Fruit fly (Drosophila melanogaster) whole organism, embryonic: Measurements from ENCODE around the gene Ppox.

Source experiments
- BtbVII ChIP-seq: fragments of 200-800 bp; sonication (Bioruptor generic); optimal IDR thresholded peaks from 3 replicates; lab custom pipeline; 2017; ENCODE audit warnings: missing biosample characterization, mild to moderate bottlenecking, missing genetic modification characterization
- CG10431 ChIP-seq: fragments of 200-800 bp; sonication (Bioruptor generic); optimal IDR thresholded peaks from 3 replicates; lab custom pipeline; 2018; ENCODE audit warnings: missing biosample characterization, mild to moderate bottlenecking, missing genetic modification characterization
- CG12391 ChIP-seq: fragments of 200-800 bp; sonication (Bioruptor generic); optimal IDR thresholded peaks from 3 replicates; lab custom pipeline; 2018; ENCODE audit warnings: missing biosample characterization, mild to moderate bottlenecking, missing genetic modification characterization, moderate library complexity
- CG13296 ChIP-seq: fragments of 200-800 bp; sonication (Bioruptor generic); optimal IDR thresholded peaks from 3 replicates; lab custom pipeline; 2018; ENCODE audit warnings: missing biosample characterization, mild to moderate bottlenecking, missing genetic modification characterization
- CG15514 ChIP-seq: fragments of 200-800 bp; sonication (Bioruptor generic); optimal IDR thresholded peaks from 3 replicates; lab custom pipeline; 2017; ENCODE audit warnings: missing biosample characterization, missing genetic modification characterization, mild to moderate bottlenecking, moderate library complexity, missing genetic modification reagents
- CG16815 ChIP-seq: fragments of 200-800 bp; sonication (Bioruptor generic); optimal IDR thresholded peaks from 3 replicates; lab custom pipeline; 2017; ENCODE audit warnings: missing biosample characterization, mild to moderate bottlenecking, missing genetic modification characterization
- CG16863 ChIP-seq: fragments of 200-800 bp; sonication (Bioruptor generic); optimal IDR thresholded peaks from 3 replicates; lab custom pipeline; 2016; ENCODE audit warnings: missing biosample characterization, missing genetic modification characterization
- CG18619 ChIP-seq: fragments of 200-800 bp; sonication (Bioruptor generic); optimal IDR thresholded peaks from 3 replicates; lab custom pipeline; 2017; ENCODE audit warnings: missing biosample characterization, mild to moderate bottlenecking, missing genetic modification characterization
- CG2120 ChIP-seq: fragments of 200-800 bp; sonication (Bioruptor generic); optimal IDR thresholded peaks from 3 replicates; lab custom pipeline; 2016; ENCODE audit warnings: missing biosample characterization, missing genetic modification characterization
- CG2129 ChIP-seq: fragments of 200-800 bp; sonication (Bioruptor generic); IDR thresholded peaks from 2 replicates; pipeline ENCODE4 v1.3.6; 2022; ENCODE audit warnings: missing biosample characterization, missing genetic modification characterization; ENCODE audit not compliant: partially characterized antibody
- CG2202 ChIP-seq: fragments of 200-800 bp; sonication (Bioruptor generic); optimal IDR thresholded peaks from 2 replicates; lab custom pipeline; 2018; ENCODE audit warnings: missing biosample characterization, mild to moderate bottlenecking, missing genetic modification characterization
- CG2712 ChIP-seq: fragments of 200-800 bp; optimal IDR thresholded peaks from 3 replicates; lab custom pipeline; 2019; ENCODE audit warnings: missing biosample characterization, mild to moderate bottlenecking, missing genetic modification characterization, moderate library complexity
- CG32767 ChIP-seq: fragments of 200-800 bp; sonication (Bioruptor generic); IDR thresholded peaks from 2 replicates; pipeline ENCODE4 v1.3.6; 2022; ENCODE audit warnings: missing biosample characterization, missing genetic modification characterization
- CG3726 ChIP-seq: fragments of 200-800 bp; sonication (Bioruptor generic); IDR thresholded peaks from 3 replicates; pipeline ENCODE4, ENCODE4 v1.3.6; 2022; ENCODE audit warnings: missing biosample characterization, missing genetic modification characterization
- CG42726 ChIP-seq: fragments of 200-800 bp; sonication (Bioruptor generic); IDR thresholded peaks from 2 replicates; pipeline ENCODE4 v1.3.6; 2022; ENCODE audit warnings: missing biosample characterization, missing genetic modification characterization; ENCODE audit not compliant: partially characterized antibody
- CG4730 ChIP-seq: fragments of 200-800 bp; sonication (Bioruptor generic); IDR thresholded peaks from 2 replicates; pipeline ENCODE4 v1.3.6; 2022; ENCODE audit warnings: missing biosample characterization, missing genetic modification characterization
- CG8359 ChIP-seq: fragments of 200-800 bp; sonication (Bioruptor generic); optimal IDR thresholded peaks from 2 replicates; lab custom pipeline; 2017; ENCODE audit warnings: missing biosample characterization, mild to moderate bottlenecking, missing genetic modification characterization, borderline replicate concordance
- CG8478 ChIP-seq: fragments of >200 bp; optimal IDR thresholded peaks from 2 replicates; lab custom pipeline; 2018
- CoRest ChIP-seq: fragments of 200-800 bp; sonication (Bioruptor generic); optimal IDR thresholded peaks from 3 replicates; lab custom pipeline; 2018; ENCODE audit warnings: missing biosample characterization, mild to moderate bottlenecking, missing genetic modification characterization, moderate library complexity
- Deaf1 ChIP-seq: fragments of 200-800 bp; optimal IDR thresholded peaks from 3 replicates; lab custom pipeline; 2019; ENCODE audit warnings: missing biosample characterization, mild to moderate bottlenecking, missing genetic modification characterization, moderate library complexity
- E2f1 ChIP-seq: fragments of 200-800 bp; sonication (Bioruptor generic); IDR thresholded peaks from 2 replicates; pipeline ENCODE4 v1.3.6; 2022; ENCODE audit warnings: missing biosample characterization, missing genetic modification characterization
- Ets97D ChIP-seq: fragments of 200-800 bp; sonication (Bioruptor generic); optimal IDR thresholded peaks from 3 replicates; lab custom pipeline; 2016; ENCODE audit warnings: missing biosample characterization, missing genetic modification characterization
- GATAe ChIP-seq: fragments of 200-800 bp; sonication (Bioruptor generic); conservative IDR thresholded peaks from 2 replicates; pipeline ENCODE4 v1.3.6; 2022; ENCODE audit warnings: missing biosample characterization, missing genetic modification characterization
- Gsc ChIP-seq: fragments of 200-800 bp; sonication (Bioruptor generic); IDR thresholded peaks from 2 replicates; pipeline ENCODE4 v1.3.6; 2022; ENCODE audit warnings: missing biosample characterization, missing genetic modification characterization
- Hr39 ChIP-seq: fragments of >200 bp; optimal IDR thresholded peaks from 2 replicates; lab custom pipeline; 2017
- MBD-R2 ChIP-seq: fragments of 200-800 bp; sonication (Bioruptor generic); IDR thresholded peaks from 2 replicates; pipeline ENCODE4 v1.3.6; 2022; ENCODE audit warnings: missing biosample characterization, missing genetic modification characterization
- MTF-1 ChIP-seq: fragments of 200-800 bp; sonication (Bioruptor generic); optimal IDR thresholded peaks from 2 replicates; lab custom pipeline; 2018; ENCODE audit warnings: missing biosample characterization, mild to moderate bottlenecking, missing genetic modification characterization, borderline replicate concordance
- Mad ChIP-seq: fragments of 200-800 bp; sonication (Bioruptor generic); optimal IDR thresholded peaks from 2 replicates; lab custom pipeline; 2016; ENCODE audit warnings: missing biosample characterization, missing genetic modification characterization
- Nf-YC ChIP-seq: fragments of 200-800 bp; optimal IDR thresholded peaks from 3 replicates; lab custom pipeline; 2019; ENCODE audit warnings: missing biosample characterization, mild to moderate bottlenecking, missing genetic modification characterization, moderate library complexity
- PHDP ChIP-seq: fragments of 200-800 bp; sonication (Bioruptor generic); optimal IDR thresholded peaks from 3 replicates; lab custom pipeline; 2018; ENCODE audit warnings: missing biosample characterization, mild to moderate bottlenecking, missing genetic modification characterization, moderate library complexity
- Taf1 ChIP-seq: fragments of 200-800 bp; sonication (Bioruptor generic); IDR thresholded peaks from 2 replicates; pipeline ENCODE4 v1.3.6; 2022; ENCODE audit warnings: missing biosample characterization, missing genetic modification characterization
- Usf ChIP-seq: fragments of 200-800 bp; sonication (Bioruptor generic); optimal IDR thresholded peaks from 2 replicates; lab custom pipeline; 2017; ENCODE audit warnings: missing genotype, missing biosample characterization, missing genetic modification characterization
- ash1 ChIP-seq: fragments of 200-800 bp; sonication (Bioruptor generic); optimal IDR thresholded peaks from 2 replicates; lab custom pipeline; 2018; ENCODE audit warnings: missing biosample characterization, mild to moderate bottlenecking, missing genetic modification characterization
- bsh ChIP-seq, 2 experiments: fragments of 200-800 bp; sonication (Bioruptor generic); optimal IDR thresholded peaks; 2 replicates each; lab custom pipeline; 2017 to 2018; ENCODE audit warnings: mild to moderate bottlenecking in 2 of 2, missing biosample characterization in 2 of 2, missing genetic modification characterization in 2 of 2, moderate library complexity in 1 of 2
- cwo ChIP-seq: fragments of 200-800 bp; sonication (Bioruptor generic); optimal IDR thresholded peaks from 3 replicates; lab custom pipeline; 2017; ENCODE audit warnings: missing biosample characterization, missing genetic modification characterization, mild to moderate bottlenecking, moderate library complexity, missing genetic modification reagents
- dati ChIP-seq: fragments of 200-800 bp; sonication (Bioruptor generic); IDR thresholded peaks from 2 replicates; pipeline ENCODE4 v1.3.6; 2022; ENCODE audit warnings: missing biosample characterization, missing genetic modification characterization
- disco-r ChIP-seq: fragments of 200-800 bp; sonication (Bioruptor generic); optimal IDR thresholded peaks from 2 replicates; lab custom pipeline; 2016; ENCODE audit warnings: missing biosample characterization, missing genetic modification characterization
- emc ChIP-seq: fragments of 200-800 bp; sonication (Bioruptor generic); optimal IDR thresholded peaks from 2 replicates; lab custom pipeline; 2016; ENCODE audit warnings: missing biosample characterization, missing genetic modification characterization
- esg ChIP-seq: fragments of 200-800 bp; sonication (Bioruptor generic); conservative IDR thresholded peaks from 2 replicates; pipeline ENCODE4 v1.3.6; 2022; ENCODE audit warnings: missing biosample characterization, missing genetic modification characterization
- fu2 ChIP-seq: fragments of 200-800 bp; sonication (Bioruptor generic); optimal IDR thresholded peaks from 2 replicates; lab custom pipeline; 2016; ENCODE audit warnings: missing biosample characterization, missing genetic modification characterization
- gem ChIP-seq: fragments of 200-800 bp; sonication (Bioruptor generic); optimal IDR thresholded peaks from 2 replicates; lab custom pipeline; 2019; ENCODE audit warnings: missing biosample characterization, mild to moderate bottlenecking, missing genetic modification characterization, moderate library complexity
- grn ChIP-seq: fragments of 200-800 bp; sonication (Bioruptor generic); optimal IDR thresholded peaks from 3 replicates; lab custom pipeline; 2017; ENCODE audit warnings: missing biosample characterization, missing genetic modification characterization
- jumu ChIP-seq: fragments of 200-800 bp; sonication (Bioruptor generic); optimal IDR thresholded peaks from 3 replicates; lab custom pipeline; 2016; ENCODE audit warnings: missing biosample characterization, missing genetic modification characterization
- pb ChIP-seq: fragments of 200-800 bp; sonication (Bioruptor generic); optimal IDR thresholded peaks from 3 replicates; lab custom pipeline; 2016; ENCODE audit warnings: missing biosample characterization, missing genetic modification characterization
- repo ChIP-seq: fragments of 200-800 bp; sonication (Bioruptor generic); optimal IDR thresholded peaks from 2 replicates; lab custom pipeline; 2016; ENCODE audit warnings: missing biosample characterization, missing genetic modification characterization
- scrt ChIP-seq: fragments of 200-800 bp; sonication (Bioruptor generic); optimal IDR thresholded peaks from 2 replicates; lab custom pipeline; 2018; ENCODE audit warnings: missing biosample characterization, mild to moderate bottlenecking, missing genetic modification characterization, moderate library complexity
- sqz ChIP-seq: fragments of 200-800 bp; sonication (Bioruptor generic); optimal IDR thresholded peaks from 3 replicates; lab custom pipeline; 2018; ENCODE audit warnings: missing biosample characterization, mild to moderate bottlenecking, missing genetic modification characterization
- stwl ChIP-seq: fragments of 200-800 bp; sonication (Bioruptor generic); optimal IDR thresholded peaks from 3 replicates; lab custom pipeline; 2018; ENCODE audit warnings: missing biosample characterization, mild to moderate bottlenecking, missing genetic modification characterization, moderate library complexity
- twi ChIP-seq: fragments of 200-800 bp; optimal IDR thresholded peaks from 2 replicates; lab custom pipeline; 2019; ENCODE audit warnings: missing biosample characterization, mild to moderate bottlenecking, missing genetic modification characterization, moderate library complexity
- zen ChIP-seq: fragments of 200-800 bp; sonication (Bioruptor generic); optimal IDR thresholded peaks from 3 replicates; lab custom pipeline; 2018; ENCODE audit warnings: missing biosample characterization, mild to moderate bottlenecking, missing genetic modification characterization, moderate library complexity
- zfh2 ChIP-seq: fragments of 200-800 bp; sonication (Bioruptor generic); optimal IDR thresholded peaks from 2 replicates; lab custom pipeline; 2016; ENCODE audit warnings: missing biosample characterization, missing genetic modification characterization

Ppox gene

dm6 chr3R:24659173-24659846 is 2.3 kb downstream of the Ppox start, which contains the start of gene CG31126 (continued):
- TF ChIP-seq Nf-YC (tag; lab: Kevin White, UChicago) (no peak), CG12391 (no peak), Deaf1 (tag; lab: Kevin White, UChicago) (no peak), Usf (no peak), CG13296 (no peak), CG10431 (GFP tag; lab: Kevin White, UChicago) (no peak), CG15514 (GFP tag; lab: Kevin White, UChicago) (peak; percentile 33), CG32767 (GFP tag; lab: Robert Waterston, UW) (no peak), E2f1 (GFP tag; lab: Robert Waterston, UW) (no peak), CG8478 (lab: Kevin White, UChicago) (no peak), disco-r (GFP tag; lab: Kevin White, UChicago) (no peak), emc (GFP tag; lab: Kevin White, UChicago) (no peak), dati (no peak), bsh (GFP tag; optimal IDR thresholded peaks at IDR 0.05; lab: Kevin White, UChicago) (no peak), twi (tag; lab: Kevin White, UChicago) (no peak), CG3726 (no peak), scrt (GFP tag; lab: Kevin White, UChicago) (no peak), CG2120 (no peak), CG16815 (no peak), pb (GFP tag; lab: Kevin White, UChicago) (no peak), zen (tag; lab: Kevin White, UChicago) (no peak), CoRest (no peak), gem (tag; lab: Kevin White, UChicago) (no peak), Hr39 (no peak), esg (GFP tag; lab: Robert Waterston, UW) (no peak), CG2712 (tag; lab: Kevin White, UChicago) (no peak), grn (no peak), repo (no peak), CG42726 (GFP tag; lab: Robert Waterston, UW) (no peak), CG4730 (GFP tag; lab: Robert Waterston, UW) (no peak), CG18619 (GFP tag; lab: Kevin White, UChicago) (no peak), MBD-R2 (peak; percentile 95), CG8359 (GFP tag; lab: Kevin White, UChicago) (no peak), cwo (no peak), CG2202 (tag; lab: Kevin White, UChicago) (no peak), CG2129 (no peak), fu2 (GFP tag; lab: Kevin White, UChicago) (no peak), BtbVII (GFP tag; lab: Kevin White, UChicago) (no peak), Mad (GFP tag; lab: Kevin White, UChicago) (no peak), zfh2 (GFP tag; lab: Kevin White, UChicago) (no peak), Gsc (GFP tag; lab: Robert Waterston, UW) (no peak), MTF-1 (GFP tag; lab: Kevin White, UChicago) (no peak), PHDP (tag; lab: Kevin White, UChicago) (no peak), GATAe (no peak), stwl (peak; percentile 94), jumu (GFP tag; lab: Kevin White, UChicago) (no peak), CG16863 (GFP tag; lab: Kevin White, UChicago) (no peak), Taf1 (GFP tag; lab: Robert Waterston, UW) (no peak), ash1 (GFP tag; lab: Kevin White, UChicago) (no peak), Ets97D (GFP tag; lab: Kevin White, UChicago) (no peak), sqz (GFP tag; lab: Kevin White, UChicago) (no peak)
